Fruit fly (Drosophila melanogaster): ENCODE measurements around the gene Remo.
A peak's percentile ranks its signal among the peaks of the same experiment; 100 is the strongest.

The Remo gene

DNA sequence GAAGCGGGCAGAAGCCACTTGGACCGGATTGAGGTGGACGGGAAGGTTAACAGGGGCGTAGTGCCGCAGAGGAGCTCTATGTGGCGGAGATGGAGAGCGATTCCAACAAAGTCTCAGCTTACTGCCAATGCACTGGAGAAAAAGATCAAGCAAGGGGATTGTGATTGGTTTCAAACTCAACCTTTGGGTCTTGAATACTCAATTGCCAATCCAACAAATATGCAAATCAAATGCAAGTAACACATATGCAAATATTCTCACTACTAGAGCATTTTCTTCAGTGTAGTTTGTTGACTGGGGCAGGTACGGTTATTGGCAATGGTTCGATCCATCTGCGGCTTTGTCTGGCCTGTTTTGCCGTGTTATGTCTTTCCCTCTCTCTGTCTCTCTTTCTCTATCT is 36.5 kb upstream of the Remo start (continued):
- peak; percentile 94 for TF ChIP-seq Met (GFP tag; optimal IDR thresholded peaks at IDR 0.05)
- TF ChIP-seq lz (GFP tag; optimal IDR thresholded peaks at IDR 0.05): peak; percentile 95
- peak; percentile 96 for TF ChIP-seq Hr39 (GFP tag; optimal IDR thresholded peaks at IDR 0.05)
- TF ChIP-seq ss (GFP tag; optimal IDR thresholded peaks at IDR 0.05): peak; percentile 91 to 94
- peak; percentile 90 for TF ChIP-seq CG11294 (GFP tag; IDR thresholded peaks at IDR 0.05)
- peak; percentile 96 for TF ChIP-seq OdsH (GFP tag; optimal IDR thresholded peaks at IDR 0.05)
- TF ChIP-seq achi (GFP tag; optimal IDR thresholded peaks at IDR 0.05): peak; percentile 94
- TF ChIP-seq Lpt (GFP tag; optimal IDR thresholded peaks at IDR 0.05): peak; percentile 97
- TF ChIP-seq CG16779 (tag; optimal IDR thresholded peaks at IDR 0.05): peak; percentile 89
- TF ChIP-seq cyc (GFP tag; optimal IDR thresholded peaks at IDR 0.05): peak; percentile 95
- TF ChIP-seq CG9139 (GFP tag; optimal IDR thresholded peaks at IDR 0.05): peak; percentile 88
- TF ChIP-seq pdm3 (GFP tag; optimal IDR thresholded peaks at IDR 0.05): peak; percentile 96

DNA sequence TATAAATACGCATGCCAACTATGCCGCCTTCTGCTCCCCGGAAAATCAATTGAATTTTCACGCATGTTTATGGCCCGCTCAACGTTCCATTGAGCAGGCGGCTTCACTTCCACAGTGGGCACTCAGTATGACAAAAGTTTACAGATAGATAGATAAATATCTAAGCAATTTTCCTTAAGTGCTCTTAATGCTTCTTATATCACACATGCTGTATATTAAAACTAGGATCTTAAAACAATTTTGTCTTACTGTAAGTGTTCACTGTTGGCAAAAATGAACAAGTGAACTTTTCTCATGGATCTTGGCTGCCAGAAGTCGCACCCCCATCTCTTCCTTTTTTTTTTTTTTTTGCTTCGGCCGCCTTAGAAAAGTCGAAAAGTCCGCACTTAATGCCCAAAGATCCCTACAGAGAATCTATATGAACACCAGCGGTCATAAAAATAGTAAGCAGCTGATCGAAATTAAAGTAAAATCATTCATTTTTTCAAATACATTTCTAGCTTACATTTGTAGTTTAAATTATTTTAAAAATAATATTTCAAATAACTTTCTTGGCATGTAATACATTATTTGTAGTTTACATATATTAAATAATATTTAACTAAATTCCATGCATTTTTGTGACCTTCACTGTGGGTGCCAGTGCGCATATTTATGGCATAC is 34.7 kb upstream of the Remo start:
- TF ChIP-seq CG10631 (GFP tag; optimal IDR thresholded peaks at IDR 0.05) (peak; percentile 5), CG8319 (GFP tag; optimal IDR thresholded peaks at IDR 0.05) (no peak), CG15336 (GFP tag; IDR thresholded peaks at IDR 0.05) (peak; percentile 58), CG3032 (tag; optimal IDR thresholded peaks at IDR 0.05) (no peak), Hr4 (GFP tag; optimal IDR thresholded peaks at IDR 0.05) (peak; percentile 64), Ets21C (GFP tag; optimal IDR thresholded peaks at IDR 0.05) (no peak), acj6 (GFP tag; optimal IDR thresholded peaks at IDR 0.05) (no peak), dsx (GFP tag; optimal IDR thresholded peaks at IDR 0.05; ENCODE audit: poor library complexity, severe bottlenecking) (no peak), CG6808 (GFP tag; optimal IDR thresholded peaks at IDR 0.05) (no peak), ss (GFP tag; optimal IDR thresholded peaks at IDR 0.05) (no peak), salr (GFP tag; optimal IDR thresholded peaks at IDR 0.05) (peak in 1 of 2 experiments; percentile 22), CG11294 (GFP tag; IDR thresholded peaks at IDR 0.05) (0 out of 2 replicates have a peak, but pooled peaks have one; percentile 19), Sox14 (GFP tag; optimal IDR thresholded peaks at IDR 0.05) (peak; percentile 24), pdm3 (GFP tag; optimal IDR thresholded peaks at IDR 0.05) (peak; percentile 41), Gug (GFP tag; IDR thresholded peaks at IDR 0.05) (0 out of 2 replicates have a peak, but pooled peaks have one; percentile 30), Eip93F (GFP tag; optimal IDR thresholded peaks at IDR 0.05) (no peak), CG4318 (GFP tag; optimal IDR thresholded peaks at IDR 0.05) (peak; percentile 11), CG6276 (GFP tag; optimal IDR thresholded peaks at IDR 0.05) (peak; percentile 31), CG34406 (GFP tag; optimal IDR thresholded peaks at IDR 0.05) (no peak), Blimp-1 (GFP tag; optimal IDR thresholded peaks at IDR 0.05) (no peak), CG1621 (tag; optimal IDR thresholded peaks at IDR 0.05) (no peak), Smox (GFP tag; optimal IDR thresholded peaks at IDR 0.05) (no peak), eg (GFP tag; IDR thresholded peaks at IDR 0.05) (peak; percentile 54; the same call in 2 of the 3 replicates), achi (GFP tag; optimal IDR thresholded peaks at IDR 0.05) (no peak), Eip75B (GFP tag; optimal IDR thresholded peaks at IDR 0.05) (no peak), CG6163 (GFP tag; IDR thresholded peaks at IDR 0.05) (0 out of 3 replicates have a peak, but pooled peaks have one; percentile 14), OdsH (GFP tag; optimal IDR thresholded peaks at IDR 0.05) (peak; percentile 30), Eip78C (GFP tag) (peak; percentile 73), CG32006 (GFP tag; optimal IDR thresholded peaks at IDR 0.05) (peak; percentile 51), CG3919 (GFP tag; optimal IDR thresholded peaks at IDR 0.05) (no peak), CG8119 (GFP tag; IDR thresholded peaks at IDR 0.05) (peak; percentile 59; the same call in 2 of the 3 replicates)

DNA sequence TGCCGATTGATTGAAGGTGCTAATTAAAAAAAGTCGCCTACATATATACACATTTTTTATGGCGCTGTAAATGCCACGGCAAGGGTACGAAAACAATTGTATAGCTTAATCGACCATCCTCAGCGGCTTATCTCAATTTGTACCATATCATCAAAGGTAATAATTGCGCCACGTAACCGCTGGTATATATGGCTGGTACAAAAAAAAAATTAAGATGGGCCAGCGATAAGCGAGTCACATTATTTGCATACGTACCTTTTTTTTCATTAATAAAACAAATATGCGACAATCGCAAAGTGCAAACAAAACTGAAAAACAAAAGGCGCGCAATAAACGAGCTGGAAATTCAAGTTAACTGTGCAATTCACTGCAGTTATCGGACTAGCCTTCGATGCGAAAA is 33.4 kb upstream of the Remo start:
- TF ChIP-seq ss (GFP tag; optimal IDR thresholded peaks at IDR 0.05) (peak; percentile 26 to 41), vri (GFP tag; optimal IDR thresholded peaks at IDR 0.05) (peak; percentile 93), CG16779 (tag; optimal IDR thresholded peaks at IDR 0.05) (peak; percentile 38), fkh (GFP tag; optimal IDR thresholded peaks at IDR 0.05) (peak; percentile 50), esn (GFP tag; optimal IDR thresholded peaks at IDR 0.05) (peak; percentile 41), CG6792 (GFP tag; optimal IDR thresholded peaks at IDR 0.05) (no peak), eg (GFP tag; IDR thresholded peaks at IDR 0.05) (peak; percentile 51; the same call in 1 of the 3 replicates), CG9139 (GFP tag; optimal IDR thresholded peaks at IDR 0.05) (peak; percentile 0), CG8632 (GFP tag; optimal IDR thresholded peaks at IDR 0.05) (no peak), fd85E (GFP tag; optimal IDR thresholded peaks at IDR 0.05) (no peak), CG31627 (GFP tag; optimal IDR thresholded peaks at IDR 0.05) (no peak), Met (GFP tag; optimal IDR thresholded peaks at IDR 0.05) (peak; percentile 26), CG1621 (tag; optimal IDR thresholded peaks at IDR 0.05) (no peak), CG6163 (GFP tag; IDR thresholded peaks at IDR 0.05) (peak; percentile 66; the same call in 2 of the 3 replicates), CG8119 (GFP tag; IDR thresholded peaks at IDR 0.05) (no peak), Ets21C (GFP tag; optimal IDR thresholded peaks at IDR 0.05) (no peak), CG11902 (GFP tag; optimal IDR thresholded peaks at IDR 0.05) (no peak), CG6854 (GFP tag; optimal IDR thresholded peaks at IDR 0.05) (peak; percentile 34)
